Worm (Caenorhabditis elegans): Measurements from ENCODE around the gene srh-247.

Gene srh-247

DNA sequence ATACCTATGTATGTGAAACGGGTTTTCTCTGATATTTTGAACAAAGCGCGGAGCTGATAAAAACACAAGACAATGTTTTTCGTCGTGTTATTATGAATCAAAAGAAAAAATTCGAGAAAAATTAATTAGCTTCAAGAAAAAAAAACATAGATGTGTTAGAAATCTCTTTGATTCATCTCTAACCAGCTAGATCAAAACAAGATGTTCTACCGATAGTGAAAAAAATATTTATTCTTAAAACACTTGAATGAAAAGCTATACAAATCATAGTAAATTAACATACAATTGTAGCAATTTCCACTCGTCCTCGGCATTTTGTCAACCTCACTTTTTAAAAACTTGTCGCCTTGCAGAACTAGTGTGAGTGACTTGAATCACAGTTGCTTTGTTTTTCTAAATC is 8.3 kb upstream of the srh-247 start:
- TF ChIP-seq W03F9.2 (tag; optimal IDR thresholded peaks at IDR 0.05): no peak
- no peak for TF ChIP-seq dao-5 (tag; optimal IDR thresholded peaks at IDR 0.05)
- TF ChIP-seq him-1 (tag; optimal IDR thresholded peaks at IDR 0.05): no peak

ce11 chrV:2941405-2941804 is 7.4 kb upstream of the srh-247 start, which contains the start of gene srw-143:
TSS of gene srw-143 (minus strand) at chrV:2941505.
- TF ChIP-seq dao-5 (tag; optimal IDR thresholded peaks at IDR 0.05) (no peak), him-1 (tag; optimal IDR thresholded peaks at IDR 0.05) (no peak), W03F9.2 (tag; optimal IDR thresholded peaks at IDR 0.05) (no peak)

- no peak for TF ChIP-seq W03F9.2 (tag; optimal IDR thresholded peaks at IDR 0.05)
- no peak for TF ChIP-seq him-1 (tag; optimal IDR thresholded peaks at IDR 0.05)
- TF ChIP-seq dao-5 (tag; optimal IDR thresholded peaks at IDR 0.05): no peak
Observed at ce11 chrV:2938497-2938896, 4.5 kb upstream of the srh-247 start, which contains the start of gene srw-141. TSS of gene srw-141 (minus strand) at chrV:2938597.

- no peak for TF ChIP-seq dao-5 (tag; optimal IDR thresholded peaks at IDR 0.05)
- TF ChIP-seq him-1 (tag; optimal IDR thresholded peaks at IDR 0.05): no peak
- no peak for TF ChIP-seq W03F9.2 (tag; optimal IDR thresholded peaks at IDR 0.05)
Observed at ce11 chrV:2931252-2931651, 2.7 kb downstream of the srh-247 start, which contains the start of gene C31B8.1. TSS of gene C31B8.1 (plus strand) at chrV:2931552.

DNA sequence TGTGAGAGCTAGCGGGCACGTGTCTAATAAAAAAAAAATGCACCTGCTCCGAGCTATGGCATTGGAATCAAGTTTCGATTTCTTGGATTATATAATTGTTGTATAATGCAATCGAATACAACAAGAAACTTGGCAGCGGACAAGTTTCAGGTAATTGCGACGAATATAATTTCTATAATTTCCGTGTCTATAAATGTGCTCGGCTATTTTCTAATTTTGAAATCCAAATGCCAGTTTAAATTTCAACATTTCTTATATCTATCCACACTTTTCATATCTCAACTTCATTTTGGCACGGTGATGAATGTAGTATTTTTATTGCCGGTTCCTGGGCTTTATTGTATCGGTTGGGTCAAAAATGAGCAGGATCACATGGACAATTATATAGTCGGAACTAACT is 4.2 kb downstream of the srh-247 start, which contains the start of gene C31B8.16:
C31B8.16 (plus strand) TSS at position 301 of the 400 bp plus-strand sequence.
- no peak for TF ChIP-seq him-1 (tag; optimal IDR thresholded peaks at IDR 0.05)
- TF ChIP-seq W03F9.2 (tag; optimal IDR thresholded peaks at IDR 0.05): no peak
- TF ChIP-seq dao-5 (tag; optimal IDR thresholded peaks at IDR 0.05): no peak

DNA sequence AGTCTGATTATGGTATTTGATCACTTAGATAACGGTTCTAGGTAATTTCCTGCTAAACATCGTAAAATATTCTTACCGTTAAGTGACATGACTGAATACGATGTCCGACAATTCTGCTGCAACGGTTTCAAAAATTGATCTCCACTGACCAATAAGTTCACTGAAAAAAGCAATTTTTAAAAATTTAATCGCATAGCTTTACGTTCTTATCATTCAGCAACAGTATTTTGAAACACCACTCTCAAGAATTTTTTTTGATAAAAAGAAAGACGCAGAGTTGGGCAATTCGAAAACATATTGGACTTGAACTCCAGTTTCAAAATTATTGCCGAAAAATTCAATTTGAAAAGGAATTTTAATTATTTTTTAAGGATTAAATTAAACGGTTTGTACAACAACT is 6.4 kb downstream of the srh-247 start, which contains the start of gene C31B8.12:
C31B8.12 (minus strand) TSS at position 101 of the 400 bp plus-strand sequence.
- TF ChIP-seq dao-5 (tag; optimal IDR thresholded peaks at IDR 0.05) (no peak), W03F9.2 (tag; optimal IDR thresholded peaks at IDR 0.05) (no peak), him-1 (tag; optimal IDR thresholded peaks at IDR 0.05) (no peak)

- TF ChIP-seq W03F9.2 (tag; optimal IDR thresholded peaks at IDR 0.05) (no peak), dao-5 (tag; optimal IDR thresholded peaks at IDR 0.05) (no peak), him-1 (tag; optimal IDR thresholded peaks at IDR 0.05) (no peak)
Observed at ce11 chrV:2922594-2922993, 11.4 kb downstream of the srh-247 start, which contains the start of gene srh-38. TSS of gene srh-38 (minus strand) at chrV:2922694.

ce11 chrV:2920125-2920524 is 13.8 kb downstream of the srh-247 start:
- TF ChIP-seq him-1 (tag; optimal IDR thresholded peaks at IDR 0.05) (no peak), W03F9.2 (tag; optimal IDR thresholded peaks at IDR 0.05) (no peak), dao-5 (tag; optimal IDR thresholded peaks at IDR 0.05) (no peak)

DNA sequence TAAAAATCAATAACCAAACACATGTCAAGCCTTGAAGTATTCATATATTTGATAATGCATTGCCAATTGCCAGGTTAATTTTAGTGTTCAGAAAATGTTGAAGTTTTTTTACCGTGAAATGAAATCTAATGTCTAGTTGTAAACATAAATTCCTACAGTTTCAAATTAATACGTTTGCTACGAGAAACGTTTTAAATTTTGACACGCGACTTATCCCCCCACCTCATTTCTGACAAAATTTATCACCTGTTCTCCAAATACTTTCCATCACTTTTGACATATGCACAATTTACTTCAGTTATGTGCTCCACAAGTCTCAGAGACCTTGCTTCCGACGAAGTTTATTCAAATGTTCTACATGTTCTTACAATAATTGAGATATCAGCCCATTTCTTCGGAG is 20.0 kb downstream of the srh-247 start, which contains the start of gene srh-146:
srh-146 (plus strand) TSS at position 301 of the 400 bp plus-strand sequence.
- TF ChIP-seq W03F9.2 (tag; optimal IDR thresholded peaks at IDR 0.05) (no peak), him-1 (tag; optimal IDR thresholded peaks at IDR 0.05) (no peak), dao-5 (tag; optimal IDR thresholded peaks at IDR 0.05) (no peak)

DNA sequence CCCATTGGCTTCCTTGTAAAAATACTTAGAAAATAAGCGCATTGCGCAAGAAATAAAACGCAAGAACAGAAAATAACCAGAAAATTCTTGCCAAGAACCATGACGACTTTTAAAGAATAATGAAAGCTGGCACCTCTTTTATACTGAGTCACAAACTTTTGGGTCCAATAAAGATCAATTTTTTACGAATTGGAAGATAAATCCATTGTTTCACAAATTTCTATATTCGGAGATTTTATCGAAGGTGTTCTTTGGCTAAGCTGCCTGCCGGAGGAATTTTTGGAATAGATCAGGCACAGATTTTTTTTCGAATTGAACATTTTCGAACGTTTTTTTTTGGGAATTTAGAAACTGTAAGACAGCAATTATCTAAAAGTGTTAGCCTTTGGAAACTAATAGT is 21.1 kb downstream of the srh-247 start, which contains the start of gene C31B8.9:
C31B8.9 (minus strand) TSS at position 101 of the 400 bp plus-strand sequence.
- no peak for TF ChIP-seq dao-5 (tag; optimal IDR thresholded peaks at IDR 0.05)
- TF ChIP-seq W03F9.2 (tag; optimal IDR thresholded peaks at IDR 0.05): no peak
- no peak for TF ChIP-seq him-1 (tag; optimal IDR thresholded peaks at IDR 0.05)

DNA sequence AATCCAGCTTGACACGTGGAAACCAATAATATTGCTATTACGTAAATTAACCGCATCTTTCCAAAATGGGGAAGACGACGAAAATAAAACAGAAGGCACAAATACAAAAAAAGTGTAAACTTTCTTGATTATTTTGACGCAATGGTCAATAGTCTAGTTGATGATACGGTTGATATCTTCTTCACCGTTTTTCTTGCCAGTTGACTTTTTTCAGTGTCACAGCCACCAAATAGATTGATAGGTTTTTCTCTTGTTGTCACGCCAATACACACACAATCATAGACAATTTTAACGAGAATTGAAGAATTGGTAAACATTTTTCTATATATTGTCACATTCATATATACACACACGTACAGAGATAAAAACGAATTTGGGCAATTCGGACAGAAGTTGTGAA is 24.4 kb downstream of the srh-247 start, which contains the start of gene zmp-3:
zmp-3 (minus strand) TSS at position 101 of the 400 bp plus-strand sequence.
- TF ChIP-seq him-1 (tag; optimal IDR thresholded peaks at IDR 0.05) (no peak), dao-5 (tag; optimal IDR thresholded peaks at IDR 0.05) (no peak), W03F9.2 (tag; optimal IDR thresholded peaks at IDR 0.05) (no peak)

DNA sequence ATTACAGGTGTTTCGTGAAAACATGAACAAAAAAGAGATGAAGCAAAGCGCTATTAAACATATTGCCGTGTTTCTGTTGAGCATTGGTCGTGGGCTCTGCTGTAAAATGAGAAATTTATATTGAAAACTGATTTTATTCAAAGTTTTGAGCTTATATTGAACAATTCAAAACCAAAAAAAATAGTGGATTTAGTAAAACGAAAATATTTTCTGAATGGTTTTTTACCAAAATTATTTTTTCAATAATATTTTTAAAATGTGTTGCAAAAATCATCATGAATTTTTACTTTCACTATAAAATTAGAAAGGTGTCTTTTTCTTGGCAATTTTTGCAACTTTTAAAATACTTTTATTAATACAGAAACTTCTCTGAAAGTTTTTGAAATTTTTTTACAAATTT is 30.7 kb downstream of the srh-247 start, which contains the start of gene C31B8.7:
C31B8.7 (minus strand) TSS at position 101 of the 400 bp plus-strand sequence.
- TF ChIP-seq him-1 (tag; optimal IDR thresholded peaks at IDR 0.05) (no peak), W03F9.2 (tag; optimal IDR thresholded peaks at IDR 0.05) (no peak)

ce11 chrV:2899867-2900266 is 34.1 kb downstream of the srh-247 start, which contains the start of gene str-46:
TSS of gene str-46 (minus strand) at chrV:2899967.
- TF ChIP-seq W03F9.2 (tag; optimal IDR thresholded peaks at IDR 0.05): no peak

- TF ChIP-seq W03F9.2 (tag; optimal IDR thresholded peaks at IDR 0.05) (peak; percentile 29), him-1 (tag; optimal IDR thresholded peaks at IDR 0.05) (no peak)
Observed at ce11 chrV:2896198-2896660, 37.7 kb downstream of the srh-247 start, which contains the start of gene pals-32. TSS of gene pals-32 (plus strand) at chrV:2896610.

DNA sequence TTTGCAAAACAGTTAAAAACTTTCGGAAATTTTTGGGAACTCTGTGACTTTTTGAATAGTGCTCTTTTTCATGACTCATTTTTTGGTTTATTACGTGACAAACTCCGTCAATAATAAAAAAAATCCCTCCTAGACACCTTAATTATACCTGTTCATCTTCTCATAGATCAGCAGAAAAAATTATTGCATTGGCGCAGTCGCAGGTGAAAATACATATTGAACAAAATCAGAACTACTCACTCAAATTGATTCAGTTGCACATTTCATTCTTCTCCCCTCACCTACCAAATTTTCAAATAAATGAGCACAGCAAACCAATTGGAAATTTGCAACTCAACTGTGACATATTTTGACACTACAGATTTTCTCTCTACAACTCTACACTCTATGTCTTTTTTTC is 41.0 kb downstream of the srh-247 start, which contains the start of gene srh-127:
srh-127 (plus strand) TSS at position 301 of the 400 bp plus-strand sequence.
- TF ChIP-seq dao-5 (tag; optimal IDR thresholded peaks at IDR 0.05) (no peak), W03F9.2 (tag; optimal IDR thresholded peaks at IDR 0.05) (no peak), him-1 (tag; optimal IDR thresholded peaks at IDR 0.05) (no peak)
